Worm (Caenorhabditis elegans) whole organism, L1 larva: Measurements from ENCODE around the gene mdt-4.

Source experiments
- ama-1 ChIP-seq: fragments of 150-350 bp; optimal IDR thresholded peaks from 2 replicates; lab custom pipeline; 2014
- hlh-17 ChIP-seq: fragments of 200-800 bp; sonication (Bioruptor generic); optimal IDR thresholded peaks from 2 replicates; lab custom pipeline; 2018; ENCODE audit warnings: missing genetic modification characterization, mild to moderate bottlenecking, missing compliant biosample characterization, moderate library complexity, borderline replicate concordance
- lin-15B ChIP-seq: fragments of 150-350 bp; sonication (generic microtip); optimal IDR thresholded peaks from 3 replicates; lab custom pipeline; 2014; ENCODE audit warnings: missing biosample characterization, missing genetic modification characterization
- mab-9 ChIP-seq: fragments of 200-800 bp; sonication (Bioruptor generic); IDR thresholded peaks from 2 replicates; pipeline ENCODE4 v1.3.6; 2022; ENCODE audit warnings: missing genetic modification reagents, missing genetic modification characterization, missing compliant biosample characterization
- nhr-28 ChIP-seq: fragments of 150-350 bp; optimal IDR thresholded peaks from 2 replicates; lab custom pipeline; 2014; ENCODE audit warnings: missing biosample characterization, missing genetic modification characterization
- nhr-71 ChIP-seq: sonication (generic microtip); optimal IDR thresholded peaks from 2 replicates; lab custom pipeline; 2016; ENCODE audit warnings: mild to moderate bottlenecking, missing genetic modification characterization, moderate library complexity, missing compliant biosample characterization

- TF ChIP-seq nhr-28 (no peak), ama-1 (lab: Kevin White, UChicago) (no peak), lin-15B (tag; lab: Kevin White, UChicago) (no peak), mab-9 (GFP tag; lab: Robert Waterston, UW) (no peak), hlh-17 (GFP tag; lab: Kevin White, UChicago) (no peak), nhr-71 (tag; lab: Kevin White, UChicago) (no peak)
These were observed 49.2 kb upstream of the mdt-4 start, which contains the start of gene pigb-1 for ce11 chrII:4992977-4993376.
